Worm (Caenorhabditis elegans): ENCODE data around the gene nhr-239.

ce11 chrIII:2597753-2598152 lies 36.2 kb downstream of the nhr-239 start, which contains the start of gene mdt-19:
- TF ChIP-seq ama-1 (optimal IDR thresholded peaks at IDR 0.05): no peak
- no peak for TF ChIP-seq tbx-37 (GFP tag; conservative IDR thresholded peaks at IDR 0.05)

All from whole organism, early embryonic.